Fruit fly (Drosophila melanogaster): ENCODE measurements around the gene CG7326.
A peak's percentile ranks its signal among the peaks of the same experiment; 100 is the strongest.

The CG7326 gene

dm6 chrX:18848338-18849021 is 15.1 kb downstream of the CG7326 start, which contains the start of gene shop (continued):
- TF ChIP-seq Gug (GFP tag; IDR thresholded peaks at IDR 0.05) (peak; percentile 76), Optix (GFP tag; IDR thresholded peaks at IDR 0.05) (no peak; the same call in 2 of the 3 replicates), esg (GFP tag; conservative IDR thresholded peaks at IDR 0.05) (peak; percentile 77), CG18599 (GFP tag; optimal IDR thresholded peaks at IDR 0.05) (peak; percentile 86), Atf-2 (GFP tag; optimal IDR thresholded peaks at IDR 0.05) (peak; percentile 61), Kr (GFP tag; optimal IDR thresholded peaks at IDR 0.05) (no peak), en (GFP tag; optimal IDR thresholded peaks at IDR 0.05) (no peak), Doc2 (GFP tag; IDR thresholded peaks at IDR 0.05) (no peak), BEAF-32 (GFP tag; optimal IDR thresholded peaks at IDR 0.05) (peak; percentile 74), CG17912 (GFP tag; optimal IDR thresholded peaks at IDR 0.05) (peak; percentile 72), hb (GFP tag; IDR thresholded peaks at IDR 0.05; ENCODE audit: partially characterized antibody) (no peak), Lhr (GFP tag; optimal IDR thresholded peaks at IDR 0.05) (peak; percentile 58), CG15601 (tag; optimal IDR thresholded peaks at IDR 0.05) (peak; percentile 76), Atf6 (GFP tag; IDR thresholded peaks at IDR 0.05) (peak; percentile 69), sd (tag; optimal IDR thresholded peaks at IDR 0.05) (peak; percentile 58), pum (GFP tag; optimal IDR thresholded peaks at IDR 0.05) (peak; percentile 64), fd3F (GFP tag; optimal IDR thresholded peaks at IDR 0.05) (peak; percentile 79), sens (GFP tag) (peak; percentile 91), schlank (tag; optimal IDR thresholded peaks at IDR 0.05) (peak; percentile 61), ham (GFP tag; IDR thresholded peaks at IDR 0.05) (no peak), pnt (GFP tag; optimal IDR thresholded peaks at IDR 0.05) (peak; percentile 61), Antp (GFP tag; optimal IDR thresholded peaks at IDR 0.05) (peak; percentile 43), CG14667 (GFP tag; IDR thresholded peaks at IDR 0.05) (peak; percentile 63), ro (GFP tag; IDR thresholded peaks at IDR 0.05) (no peak), CG3281 (GFP tag; optimal IDR thresholded peaks at IDR 0.05) (peak; percentile 90), HmgZ (tag; optimal IDR thresholded peaks at IDR 0.05) (peak; percentile 80), tna (GFP tag; IDR thresholded peaks at IDR 0.05; ENCODE audit: partially characterized antibody) (peak; percentile 12; the same call in 1 of the 2 replicates), CG4282 (GFP tag; optimal IDR thresholded peaks at IDR 0.05) (no peak), CG8478 (optimal IDR thresholded peaks at IDR 0.05) (no peak), CG17802 (tag; optimal IDR thresholded peaks at IDR 0.05) (peak; percentile 25), CG17361 (GFP tag; IDR thresholded peaks at IDR 0.05) (peak; percentile 97), kay (GFP tag; optimal IDR thresholded peaks at IDR 0.05) (peak; percentile 54), HLH4C (GFP tag; IDR thresholded peaks at IDR 0.05; ENCODE audit: partially characterized antibody) (0 out of 3 replicates have a peak, but pooled peaks have one; percentile 26), Spps (tag; optimal IDR thresholded peaks at IDR 0.05) (peak; percentile 49), CG33557 (GFP tag; optimal IDR thresholded peaks at IDR 0.05) (peak; percentile 68), E2f2 (GFP tag; IDR thresholded peaks at IDR 0.05) (no peak; the same call in none of the 2 replicates), Hand (GFP tag; optimal IDR thresholded peaks at IDR 0.05) (peak; percentile 83), run (tag; optimal IDR thresholded peaks at IDR 0.05) (peak; percentile 66), CG15011 (GFP tag; optimal IDR thresholded peaks at IDR 0.05) (peak; percentile 83), CG9437 (GFP tag; optimal IDR thresholded peaks at IDR 0.05) (peak; percentile 90), CTCF (GFP tag; optimal IDR thresholded peaks at IDR 0.05) (no peak), TFAM (GFP tag; optimal IDR thresholded peaks at IDR 0.05) (peak; percentile 29), MESR4 (GFP tag; optimal IDR thresholded peaks at IDR 0.05) (no peak), Lim3 (GFP tag; IDR thresholded peaks at IDR 0.05) (no peak), hkb (optimal IDR thresholded peaks at IDR 0.05) (no peak), hkb (GFP tag; IDR thresholded peaks at IDR 0.05) (peak; percentile 60), CG7987 (GFP tag; optimal IDR thresholded peaks at IDR 0.05) (peak; percentile 55), CG4360 (GFP tag; IDR thresholded peaks at IDR 0.05) (no peak), CG6791 (GFP tag; IDR thresholded peaks at IDR 0.05; ENCODE audit: partially characterized antibody) (0 out of 3 replicates have a peak, but pooled peaks have one; percentile 55), br (optimal IDR thresholded peaks at IDR 0.05) (no peak), sr (GFP tag; IDR thresholded peaks at IDR 0.05) (0 out of 3 replicates have a peak, but pooled peaks have one; percentile 34)
